Worm (Caenorhabditis elegans): ENCODE data around the gene inpp-5K.

inpp-5K gene

ce11 chrIII:8130177-8130902 is 30.8 kb downstream of the inpp-5K start, which contains the start of the genes rpl-21 and C14B9.10 (continued):
- TF ChIP-seq nhr-237 (tag; optimal IDR thresholded peaks at IDR 0.05) (no peak), crh-2 (tag; optimal IDR thresholded peaks at IDR 0.05) (peak; percentile 88), ztf-1 (GFP tag; conservative IDR thresholded peaks at IDR 0.05) (no peak), ZK546.5 (tag; optimal IDR thresholded peaks at IDR 0.05) (peak; percentile 63), ztf-11 (tag; optimal IDR thresholded peaks at IDR 0.05) (no peak), skn-1 (tag; optimal IDR thresholded peaks at IDR 0.05) (no peak), sem-4 (tag; optimal IDR thresholded peaks at IDR 0.05) (peak; percentile 80), ztf-4 (tag; optimal IDR thresholded peaks at IDR 0.05) (peak; percentile 61), ama-1 (optimal IDR thresholded peaks at IDR 0.05) (peak; percentile 45), sma-3 (GFP tag; optimal IDR thresholded peaks at IDR 0.05) (peak; percentile 76), R02D3.7 (tag; optimal IDR thresholded peaks at IDR 0.05) (peak; percentile 3), nhr-11 (tag; optimal IDR thresholded peaks at IDR 0.05) (no peak), nhr-77 (tag; optimal IDR thresholded peaks at IDR 0.05) (no peak), egl-27 (tag; optimal IDR thresholded peaks at IDR 0.05) (no peak), lin-13 (GFP tag; optimal IDR thresholded peaks at IDR 0.05) (peak; percentile 80), lsy-2 (tag; optimal IDR thresholded peaks at IDR 0.05) (peak; percentile 96 to 99), unc-62 (GFP tag; optimal IDR thresholded peaks at IDR 0.05) (no peak), F13H6.1 (tag; optimal IDR thresholded peaks at IDR 0.05) (peak; percentile 71), Y55F3AM.14 (GFP tag; optimal IDR thresholded peaks at IDR 0.05) (no peak), mab-5 (tag; optimal IDR thresholded peaks at IDR 0.05) (peak; percentile 28), elt-1 (tag; optimal IDR thresholded peaks at IDR 0.05) (no peak), peb-1 (tag; optimal IDR thresholded peaks at IDR 0.05) (no peak), snpc-4 (tag; optimal IDR thresholded peaks at IDR 0.05) (peak; percentile 49), nhr-129 (tag; optimal IDR thresholded peaks at IDR 0.05) (peak; percentile 86)

- TF ChIP-seq nhr-25 (tag; optimal IDR thresholded peaks at IDR 0.05) (peak; percentile 7), nhr-23 (tag; optimal IDR thresholded peaks at IDR 0.05) (no peak), nhr-237 (tag; optimal IDR thresholded peaks at IDR 0.05) (no peak), Y55F3AM.14 (GFP tag; optimal IDR thresholded peaks at IDR 0.05) (no peak), ZK546.5 (tag; optimal IDR thresholded peaks at IDR 0.05) (no peak), sma-9 (GFP tag; optimal IDR thresholded peaks at IDR 0.05) (no peak), sma-9 (tag; optimal IDR thresholded peaks at IDR 0.05) (no peak), unc-55 (GFP tag; optimal IDR thresholded peaks at IDR 0.05) (no peak), nhr-10 (tag; optimal IDR thresholded peaks at IDR 0.05) (no peak)
Measured at ce11 chrIII:8129195-8129594, 31.9 kb downstream of the inpp-5K start.

- TF ChIP-seq lsy-2 (tag; optimal IDR thresholded peaks at IDR 0.05) = peak; percentile 11 to 22
- TF ChIP-seq nhr-129 (tag; optimal IDR thresholded peaks at IDR 0.05) = peak; percentile 51
- peak; percentile 6 for TF ChIP-seq F13H6.1 (tag; optimal IDR thresholded peaks at IDR 0.05)
- TF ChIP-seq elt-1 (tag; optimal IDR thresholded peaks at IDR 0.05) = no peak
- peak; percentile 37 for TF ChIP-seq unc-55 (GFP tag; optimal IDR thresholded peaks at IDR 0.05)
Measured at ce11 chrIII:8126978-8127377, 34.2 kb downstream of the inpp-5K start.

ce11 chrIII:8125234-8125633 is 35.9 kb downstream of the inpp-5K start:
- peak; percentile 63 for TF ChIP-seq nhr-129 (tag; optimal IDR thresholded peaks at IDR 0.05)
- TF ChIP-seq zag-1 (tag; optimal IDR thresholded peaks at IDR 0.05) = no peak
- TF ChIP-seq mab-5 (tag; optimal IDR thresholded peaks at IDR 0.05) = no peak
- TF ChIP-seq lsy-2 (tag; optimal IDR thresholded peaks at IDR 0.05) = peak; percentile 62 to 81
- TF ChIP-seq skn-1 (tag; optimal IDR thresholded peaks at IDR 0.05) = no peak
- TF ChIP-seq unc-55 (GFP tag; optimal IDR thresholded peaks at IDR 0.05) = peak; percentile 89
- TF ChIP-seq fos-1 (tag; optimal IDR thresholded peaks at IDR 0.05) = peak; percentile 72
- TF ChIP-seq egl-27 (tag; optimal IDR thresholded peaks at IDR 0.05) = peak; percentile 53
- peak; percentile 80 for TF ChIP-seq nhr-6 (tag; optimal IDR thresholded peaks at IDR 0.05)
- TF ChIP-seq nhr-10 (tag; optimal IDR thresholded peaks at IDR 0.05) = no peak
- peak; percentile 38 for TF ChIP-seq sma-3 (GFP tag; optimal IDR thresholded peaks at IDR 0.05)
- TF ChIP-seq elt-3 (tag; optimal IDR thresholded peaks at IDR 0.05) = no peak
- TF ChIP-seq ztf-1 (GFP tag; conservative IDR thresholded peaks at IDR 0.05) = no peak
- peak; percentile 32 for TF ChIP-seq gmeb-1 (tag; optimal IDR thresholded peaks at IDR 0.05)
- TF ChIP-seq C34F6.9 (tag; optimal IDR thresholded peaks at IDR 0.05) = peak; percentile 71
- peak; percentile 34 for TF ChIP-seq nhr-21 (tag; optimal IDR thresholded peaks at IDR 0.05)
- peak; percentile 85 for TF ChIP-seq sma-9 (GFP tag; optimal IDR thresholded peaks at IDR 0.05)
- TF ChIP-seq sma-9 (tag; optimal IDR thresholded peaks at IDR 0.05) = no peak
- peak; percentile 85 for TF ChIP-seq crh-2 (tag; optimal IDR thresholded peaks at IDR 0.05)
- TF ChIP-seq nhr-25 (tag; optimal IDR thresholded peaks at IDR 0.05) = peak; percentile 26
- no peak for TF ChIP-seq lin-39 (tag; optimal IDR thresholded peaks at IDR 0.05)
- peak; percentile 40 for TF ChIP-seq ztf-4 (tag; optimal IDR thresholded peaks at IDR 0.05)
- no peak for TF ChIP-seq aly-2 (tag; optimal IDR thresholded peaks at IDR 0.05)
- no peak for TF ChIP-seq mbf-1 (tag; optimal IDR thresholded peaks at IDR 0.05)
- TF ChIP-seq dmd-4 (tag; optimal IDR thresholded peaks at IDR 0.05) = no peak
- TF ChIP-seq F13H6.1 (tag; optimal IDR thresholded peaks at IDR 0.05) = peak; percentile 67
- TF ChIP-seq lin-13 (GFP tag; optimal IDR thresholded peaks at IDR 0.05) = peak; percentile 36
- no peak for TF ChIP-seq alr-1 (tag; optimal IDR thresholded peaks at IDR 0.05)
- no peak for TF ChIP-seq unc-39 (tag; optimal IDR thresholded peaks at IDR 0.05)

All from whole organism, L2 larva.